Fruit fly (Drosophila melanogaster): ENCODE measurements around the gene Ent1.

The Ent1 gene

DNA sequence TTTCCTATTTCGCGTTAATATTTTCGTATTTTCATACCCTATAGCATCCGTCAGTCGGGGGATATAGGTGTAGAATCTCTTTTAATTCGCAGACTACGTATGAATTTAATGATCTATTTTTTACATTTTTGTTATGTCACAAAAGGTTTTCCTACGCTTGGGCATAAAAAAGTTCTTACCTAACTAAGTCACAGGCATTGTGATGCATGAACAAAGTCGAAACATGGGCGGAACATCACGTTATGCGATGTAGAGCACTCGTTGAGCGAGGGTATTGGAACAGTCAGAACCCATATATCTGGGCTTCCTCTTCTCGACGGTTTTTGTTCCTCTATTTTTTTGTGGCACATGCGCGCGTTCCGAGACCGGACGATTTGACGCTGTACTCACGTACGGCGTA lies 48.5 kb downstream of the Ent1 start:
- no peak for TF ChIP-seq Pif1B (GFP tag; optimal IDR thresholded peaks at IDR 0.05)
- no peak for TF ChIP-seq fd96Ca (GFP tag; IDR thresholded peaks at IDR 0.05)
- no peak for TF ChIP-seq EcR (GFP tag; optimal IDR thresholded peaks at IDR 0.05)
- TF ChIP-seq CG12605 (GFP tag; IDR thresholded peaks at IDR 0.05), result no peak
- TF ChIP-seq CG32121 (GFP tag; IDR thresholded peaks at IDR 0.05), result no peak
- no peak for TF ChIP-seq Snoo (tag; optimal IDR thresholded peaks at IDR 0.05)
- no peak for TF ChIP-seq CG10348 (GFP tag; IDR thresholded peaks at IDR 0.05)
- TF ChIP-seq Pif1A (GFP tag; optimal IDR thresholded peaks at IDR 0.05), result no peak
- no peak for TF ChIP-seq CG14655 (GFP tag; optimal IDR thresholded peaks at IDR 0.05)

DNA sequence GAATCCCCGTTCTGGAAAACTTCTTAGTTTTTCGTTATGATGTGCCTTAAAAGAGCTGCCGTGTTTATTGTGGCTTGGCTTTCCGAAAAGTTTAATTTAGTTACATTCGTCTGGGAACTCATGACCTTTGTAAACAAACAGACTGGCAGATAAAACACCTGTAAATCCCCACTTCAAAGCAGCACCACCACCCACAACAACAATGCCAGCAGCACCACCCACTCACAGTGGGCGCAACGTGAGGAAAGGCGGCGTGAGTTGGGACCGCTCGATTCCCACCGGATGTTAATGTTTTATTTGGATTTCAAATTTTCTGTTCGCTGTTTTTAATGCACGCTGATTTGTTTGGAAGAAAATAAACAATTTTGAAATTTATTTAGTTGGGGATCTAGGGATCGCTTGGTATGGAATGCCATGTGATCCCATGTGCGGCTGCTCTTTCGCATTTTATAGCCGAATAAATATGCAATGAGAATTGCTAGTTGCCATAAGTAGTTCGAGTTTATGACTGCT lies 49.4 kb downstream of the Ent1 start:
- TF ChIP-seq CG10348 (GFP tag; IDR thresholded peaks at IDR 0.05) (no peak), rn (GFP tag; IDR thresholded peaks at IDR 0.05) (no peak), D1 (tag; optimal IDR thresholded peaks at IDR 0.05) (no peak), Pif1B (GFP tag; optimal IDR thresholded peaks at IDR 0.05) (no peak), fd96Ca (GFP tag; IDR thresholded peaks at IDR 0.05) (no peak), CG13204 (GFP tag; optimal IDR thresholded peaks at IDR 0.05) (no peak), Pif1A (GFP tag; optimal IDR thresholded peaks at IDR 0.05) (no peak), CG8301 (tag; optimal IDR thresholded peaks at IDR 0.05) (no peak)

DNA sequence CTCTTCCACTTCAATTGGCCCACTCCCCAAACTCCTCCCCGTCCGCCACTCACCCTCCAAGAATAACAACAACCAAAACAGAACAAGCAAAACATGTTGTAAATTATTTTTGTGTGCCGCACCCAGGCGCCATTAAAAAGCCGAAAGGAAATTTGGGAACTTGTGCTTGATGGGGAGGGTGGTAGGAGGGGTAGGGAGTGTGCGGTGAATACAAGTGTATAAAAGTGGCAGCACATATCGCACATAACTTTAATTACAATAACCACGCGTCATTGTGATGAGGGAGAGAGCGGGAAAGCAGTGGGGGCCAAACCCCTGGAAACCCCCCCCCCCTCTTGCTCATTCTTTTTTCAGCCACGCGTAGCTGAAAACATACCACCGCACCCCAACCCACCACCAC lies 50.5 kb downstream of the Ent1 start:
- TF ChIP-seq gl (tag; optimal IDR thresholded peaks at IDR 0.05), result no peak
- no peak for TF ChIP-seq Snoo (tag; optimal IDR thresholded peaks at IDR 0.05)
- TF ChIP-seq CG10348 (GFP tag; IDR thresholded peaks at IDR 0.05), result no peak
- no peak for TF ChIP-seq CG32121 (GFP tag; IDR thresholded peaks at IDR 0.05)
- no peak for TF ChIP-seq D1 (tag; optimal IDR thresholded peaks at IDR 0.05)
- no peak for TF ChIP-seq Pif1A (GFP tag; optimal IDR thresholded peaks at IDR 0.05)
- TF ChIP-seq CG12605 (GFP tag; IDR thresholded peaks at IDR 0.05), result no peak

DNA sequence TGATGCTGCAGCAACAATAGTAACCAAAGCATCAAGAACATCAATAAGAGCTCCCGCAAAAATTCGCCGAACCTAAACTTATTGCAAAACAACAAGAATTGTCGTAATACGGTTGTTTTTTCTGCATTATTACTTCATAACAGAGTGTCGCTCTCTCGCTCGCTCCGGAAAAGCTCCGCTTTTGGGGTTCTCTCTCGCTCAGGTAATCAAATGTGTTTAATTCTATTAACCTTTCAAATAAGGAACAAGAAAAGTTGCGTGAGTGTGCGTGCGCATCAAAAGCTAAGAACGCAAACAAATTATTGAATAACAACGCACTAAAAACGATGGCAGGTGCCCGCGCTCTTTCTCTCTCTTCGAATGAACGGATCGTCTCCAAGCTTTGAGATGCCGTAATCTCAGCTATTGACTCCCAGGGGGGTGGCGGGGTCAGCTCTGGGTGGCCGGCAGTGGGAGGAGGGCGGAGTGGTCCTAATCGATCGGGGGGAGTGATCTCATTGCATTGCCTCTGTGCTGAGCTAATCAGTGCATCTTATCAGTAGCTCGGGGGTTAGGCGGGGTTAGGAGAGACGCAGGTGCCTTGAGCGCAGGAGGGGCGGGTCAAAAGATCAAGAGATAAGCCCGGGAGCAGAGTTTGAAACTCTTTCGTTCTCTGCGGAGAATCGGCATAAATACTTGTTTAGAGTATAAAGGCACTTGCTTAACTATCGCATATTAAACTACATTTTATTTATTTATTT lies 51.3 kb downstream of the Ent1 start:
- TF ChIP-seq gl (tag; optimal IDR thresholded peaks at IDR 0.05), result no peak
- TF ChIP-seq CG8159 (tag; optimal IDR thresholded peaks at IDR 0.05), result no peak
- TF ChIP-seq CG10348 (GFP tag; IDR thresholded peaks at IDR 0.05), result no peak
- TF ChIP-seq CG15710 (tag; optimal IDR thresholded peaks at IDR 0.05), result no peak
- peak; percentile 14 for TF ChIP-seq EcR (GFP tag; optimal IDR thresholded peaks at IDR 0.05)
- TF ChIP-seq fd96Ca (GFP tag; IDR thresholded peaks at IDR 0.05), result no peak
- TF ChIP-seq CG8301 (tag; optimal IDR thresholded peaks at IDR 0.05), result no peak
- TF ChIP-seq CG4496 (GFP tag; IDR thresholded peaks at IDR 0.05), result 0 out of 3 replicates have a peak, but pooled peaks have one; percentile 33
- TF ChIP-seq Ets98B (GFP tag; IDR thresholded peaks at IDR 0.05), result no peak
- no peak for TF ChIP-seq CG9948 (tag; optimal IDR thresholded peaks at IDR 0.05)
- no peak for TF ChIP-seq Pif1A (GFP tag; optimal IDR thresholded peaks at IDR 0.05)
- no peak for TF ChIP-seq CG13204 (GFP tag; optimal IDR thresholded peaks at IDR 0.05)
- TF ChIP-seq CG17806 (tag; optimal IDR thresholded peaks at IDR 0.05), result no peak
- TF ChIP-seq D1 (tag; optimal IDR thresholded peaks at IDR 0.05), result no peak
- no peak for TF ChIP-seq CG34367 (tag; optimal IDR thresholded peaks at IDR 0.05)
- no peak; the same call in 1 of the 2 replicates for TF ChIP-seq CG32121 (GFP tag; IDR thresholded peaks at IDR 0.05)
- no peak for TF ChIP-seq rn (GFP tag; IDR thresholded peaks at IDR 0.05)
- TF ChIP-seq Pif1B (GFP tag; optimal IDR thresholded peaks at IDR 0.05), result no peak

DNA sequence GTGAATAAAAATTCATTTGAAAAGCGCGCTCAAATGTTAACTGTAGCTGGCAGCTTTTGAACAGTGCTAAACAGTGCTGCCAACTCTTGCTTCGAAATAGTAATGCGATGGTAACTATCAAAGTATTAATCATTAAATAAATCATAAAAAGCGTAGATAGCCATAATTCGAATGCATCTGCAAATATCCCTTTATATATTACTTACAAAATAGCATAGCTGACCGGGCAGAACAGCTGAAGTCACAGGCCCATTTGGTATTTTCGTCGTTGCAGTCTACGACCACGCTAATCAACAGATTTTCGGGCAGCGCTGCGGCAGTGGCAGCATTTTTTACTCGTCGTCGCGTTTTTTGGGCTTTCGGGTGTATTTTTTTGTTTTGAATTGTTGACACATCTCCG lies 52.0 kb downstream of the Ent1 start, which contains the start of gene Plc21C:
Gene Plc21C, plus strand, starts transcription at position 290 of the 400 bp plus-strand sequence.
- TF ChIP-seq CG14655 (GFP tag; optimal IDR thresholded peaks at IDR 0.05) (peak; percentile 9), CG8159 (tag; optimal IDR thresholded peaks at IDR 0.05) (peak; percentile 14), CG13204 (GFP tag; optimal IDR thresholded peaks at IDR 0.05) (no peak), CG15710 (tag; optimal IDR thresholded peaks at IDR 0.05) (peak; percentile 27), CG17806 (tag; optimal IDR thresholded peaks at IDR 0.05) (peak; percentile 11), D1 (tag; optimal IDR thresholded peaks at IDR 0.05) (no peak)

All from whole organism, pupa.